Fruit fly (Drosophila melanogaster) whole organism, prepupa: ENCODE data around the gene CG13369.

Source experiments
- CG11294 ChIP-seq: fragments of 200-800 bp; sonication (Bioruptor generic); IDR thresholded peaks from 2 replicates; pipeline ENCODE4 v1.3.6; 2022; ENCODE audit warnings: missing biosample characterization, missing genetic modification characterization
- CG11902 ChIP-seq: fragments of 200-800 bp; sonication (Bioruptor generic); optimal IDR thresholded peaks from 3 replicates; lab custom pipeline; 2016; ENCODE audit warnings: missing biosample characterization, missing genetic modification characterization
- CG3919 ChIP-seq: fragments of 200-800 bp; sonication (Bioruptor generic); optimal IDR thresholded peaks from 3 replicates; lab custom pipeline; 2016; ENCODE audit warnings: missing biosample characterization, missing genetic modification characterization
- Eip78C ChIP-seq: fragments of 200-800 bp; sonication (Bioruptor generic); peaks from one replicate; lab custom pipeline; 2016; ENCODE audit warnings: missing biosample characterization, missing genetic modification characterization
- Met ChIP-seq: fragments of 200-800 bp; sonication (Bioruptor generic); optimal IDR thresholded peaks from 3 replicates; lab custom pipeline; 2016; ENCODE audit warnings: missing biosample characterization, missing genetic modification characterization

The CG13369 gene

DNA sequence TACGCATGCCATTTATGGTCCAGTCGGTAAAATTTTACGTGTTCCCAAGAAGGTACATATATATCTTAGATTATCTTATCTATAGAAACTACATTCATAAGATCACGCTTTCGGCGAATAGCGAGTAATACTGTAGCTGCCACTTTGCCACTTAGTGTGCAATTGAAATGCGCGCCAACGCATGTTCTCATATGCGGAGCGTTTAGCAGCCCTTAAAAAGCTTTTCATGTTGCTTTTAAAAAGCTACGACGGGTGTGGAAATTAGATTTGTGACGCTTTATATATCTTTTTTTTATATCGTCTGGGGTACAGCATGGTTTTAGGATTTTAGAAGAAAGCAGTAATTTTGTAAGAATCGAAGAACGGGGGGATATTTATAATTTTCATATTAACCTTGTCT, 34.8 kb downstream of the CG13369 start:
- peak; percentile 16 for TF ChIP-seq Eip78C (GFP tag; lab: Kevin White, UChicago)
- TF ChIP-seq Met (GFP tag; lab: Kevin White, UChicago): no peak
- no peak for TF ChIP-seq CG11902 (GFP tag; lab: Kevin White, UChicago)
- TF ChIP-seq CG3919: no peak
- TF ChIP-seq CG11294 (GFP tag; lab: Robert Waterston, UW): no peak
